Fruit fly (Drosophila melanogaster) whole organism, prepupa: Measurements from ENCODE around the gene CG14963.

ENCODE experiments used
- Blimp-1 ChIP-seq: fragments of 200-800 bp; sonication (Bioruptor generic); optimal IDR thresholded peaks from 3 replicates; lab custom pipeline; 2017; ENCODE audit warnings: missing biosample characterization, missing genetic modification characterization, mild to moderate bottlenecking, moderate library complexity, missing genetic modification reagents
- CG10631 ChIP-seq: fragments of 200-800 bp; sonication (Bioruptor generic); optimal IDR thresholded peaks from 2 replicates; lab custom pipeline; 2016; ENCODE audit warnings: missing biosample characterization, missing genetic modification characterization
- CG11294 ChIP-seq: fragments of 200-800 bp; sonication (Bioruptor generic); IDR thresholded peaks from 2 replicates; pipeline ENCODE4 v1.3.6; 2022; ENCODE audit warnings: missing biosample characterization, missing genetic modification characterization
- CG15336 ChIP-seq: fragments of 200-800 bp; sonication (Bioruptor generic); IDR thresholded peaks from 2 replicates; pipeline ENCODE4 v1.3.6; 2022; ENCODE audit warnings: missing biosample characterization, missing genetic modification characterization
- CG16779 ChIP-seq: fragments of 200-800 bp; sonication (Bioruptor generic); optimal IDR thresholded peaks from 3 replicates; lab custom pipeline; 2017; ENCODE audit warnings: missing biosample characterization, mild to moderate bottlenecking, missing genetic modification characterization
- CG3032 ChIP-seq: fragments of 200-800 bp; optimal IDR thresholded peaks from 2 replicates; lab custom pipeline; 2019; ENCODE audit warnings: missing biosample characterization, mild to moderate bottlenecking, missing genetic modification characterization, moderate library complexity
- CG31627 ChIP-seq: fragments of 200-800 bp; sonication (Bioruptor generic); optimal IDR thresholded peaks from 3 replicates; lab custom pipeline; 2016; ENCODE audit warnings: missing biosample characterization, missing genetic modification characterization
- CG34406 ChIP-seq: fragments of 200-800 bp; sonication (Bioruptor generic); optimal IDR thresholded peaks from 3 replicates; lab custom pipeline; 2016; ENCODE audit warnings: missing biosample characterization, missing genetic modification characterization
- CG3919 ChIP-seq: fragments of 200-800 bp; sonication (Bioruptor generic); optimal IDR thresholded peaks from 3 replicates; lab custom pipeline; 2016; ENCODE audit warnings: missing biosample characterization, missing genetic modification characterization
- CG4318 ChIP-seq: fragments of 200-800 bp; sonication (Bioruptor generic); optimal IDR thresholded peaks from 3 replicates; lab custom pipeline; 2017; ENCODE audit warnings: missing biosample characterization, mild to moderate bottlenecking, missing genetic modification characterization
- CG6276 ChIP-seq: fragments of 200-800 bp; sonication (Bioruptor generic); optimal IDR thresholded peaks from 2 replicates; lab custom pipeline; 2017; ENCODE audit warnings: missing biosample characterization, mild to moderate bottlenecking, missing genetic modification characterization
- CG6792 ChIP-seq: fragments of 200-800 bp; sonication (Bioruptor generic); optimal IDR thresholded peaks from 3 replicates; lab custom pipeline; 2016; ENCODE audit warnings: missing biosample characterization, missing genetic modification characterization
- CG6808 ChIP-seq: fragments of 200-800 bp; sonication (Bioruptor generic); optimal IDR thresholded peaks from 3 replicates; lab custom pipeline; 2017; ENCODE audit warnings: missing biosample characterization, missing genetic modification characterization, mild to moderate bottlenecking, moderate library complexity, missing genetic modification reagents
- CG7368 ChIP-seq: fragments of 200-800 bp; sonication (Bioruptor generic); optimal IDR thresholded peaks from 3 replicates; lab custom pipeline; 2016; ENCODE audit warnings: missing biosample characterization, missing genetic modification characterization
- CG8119 ChIP-seq: fragments of 200-800 bp; sonication (Bioruptor generic); IDR thresholded peaks from 3 replicates; pipeline ENCODE4 v1.3.6; 2022; ENCODE audit warnings: missing biosample characterization, missing genetic modification characterization
- Eip93F ChIP-seq: fragments of 200-800 bp; sonication (Bioruptor generic); optimal IDR thresholded peaks from 2 replicates; lab custom pipeline; 2016; ENCODE audit warnings: missing biosample characterization, mild to moderate bottlenecking, missing genetic modification characterization
- Ets21C ChIP-seq: fragments of 200-800 bp; sonication (Bioruptor generic); optimal IDR thresholded peaks from 3 replicates; lab custom pipeline; 2016; ENCODE audit warnings: missing biosample characterization, missing genetic modification characterization
- Ets96B ChIP-seq: fragments of 200-800 bp; optimal IDR thresholded peaks from 2 replicates; lab custom pipeline; 2019; ENCODE audit warnings: missing biosample characterization, mild to moderate bottlenecking, missing genetic modification characterization, moderate library complexity
- Gug ChIP-seq: fragments of 200-800 bp; sonication (Bioruptor generic); IDR thresholded peaks from 2 replicates; pipeline ENCODE4 v1.3.6; 2022; ENCODE audit warnings: missing biosample characterization, missing genetic modification characterization
- Hr4 ChIP-seq: fragments of 200-800 bp; sonication (Bioruptor generic); optimal IDR thresholded peaks from 3 replicates; lab custom pipeline; 2016; ENCODE audit warnings: missing biosample characterization, missing genetic modification characterization
- Met ChIP-seq: fragments of 200-800 bp; sonication (Bioruptor generic); optimal IDR thresholded peaks from 3 replicates; lab custom pipeline; 2016; ENCODE audit warnings: missing biosample characterization, missing genetic modification characterization
- OdsH ChIP-seq: fragments of 200-800 bp; sonication (Bioruptor generic); optimal IDR thresholded peaks from 3 replicates; lab custom pipeline; 2016; ENCODE audit warnings: missing biosample characterization, missing genetic modification characterization
- Sox14 ChIP-seq: fragments of 200-800 bp; sonication (Bioruptor generic); optimal IDR thresholded peaks from 3 replicates; lab custom pipeline; 2016; ENCODE audit warnings: missing biosample characterization, missing genetic modification characterization
- Sox15 ChIP-seq: fragments of 200-800 bp; sonication (Bioruptor generic); optimal IDR thresholded peaks from 3 replicates; lab custom pipeline; 2016; ENCODE audit warnings: missing biosample characterization, missing genetic modification characterization
- achi ChIP-seq: fragments of 200-800 bp; sonication (Bioruptor generic); optimal IDR thresholded peaks from 3 replicates; lab custom pipeline; 2016; ENCODE audit warnings: missing biosample characterization, missing genetic modification characterization
- cyc ChIP-seq: fragments of 200-800 bp; sonication (Bioruptor generic); optimal IDR thresholded peaks from 3 replicates; lab custom pipeline; 2016; ENCODE audit warnings: missing biosample characterization, missing genetic modification characterization
- dsx ChIP-seq: fragments of 200-800 bp; optimal IDR thresholded peaks from 3 replicates; lab custom pipeline; 2019; ENCODE audit warnings: missing biosample characterization, mild to moderate bottlenecking, missing genetic modification characterization, moderate library complexity; ENCODE audit not compliant: poor library complexity, severe bottlenecking
- esn ChIP-seq: fragments of 200-800 bp; sonication (Bioruptor generic); optimal IDR thresholded peaks from 2 replicates; lab custom pipeline; 2016; ENCODE audit warnings: missing biosample characterization, mild to moderate bottlenecking, missing genetic modification characterization, moderate library complexity
- fkh ChIP-seq: fragments of 200-800 bp; sonication (Bioruptor generic); optimal IDR thresholded peaks from 3 replicates; lab custom pipeline; 2017; ENCODE audit warnings: missing biosample characterization, mild to moderate bottlenecking, missing genetic modification characterization, moderate library complexity
- salr ChIP-seq, 2 experiments: fragments of 200-800 bp; sonication (Bioruptor generic); optimal IDR thresholded peaks; 3 replicates each; lab custom pipeline; 2016 to 2018; ENCODE audit warnings: missing biosample characterization in 2 of 2, missing genetic modification characterization in 2 of 2, mild to moderate bottlenecking in 1 of 2
- ss ChIP-seq, 2 experiments: fragments of 200-800 bp; sonication (Bioruptor generic); optimal IDR thresholded peaks; 2 replicates in 1 of 2; 3 replicates in 1 of 2; lab custom pipeline; 2017 to 2018; ENCODE audit warnings: mild to moderate bottlenecking in 2 of 2, missing biosample characterization in 2 of 2, missing genetic modification characterization in 2 of 2, moderate library complexity in 1 of 2
- svp ChIP-seq: fragments of 200-800 bp; sonication (Bioruptor generic); peaks from one replicate; lab custom pipeline; 2016; ENCODE audit warnings: missing biosample characterization, missing genetic modification characterization
- vri ChIP-seq: fragments of 200-800 bp; sonication (Bioruptor generic); optimal IDR thresholded peaks from 3 replicates; lab custom pipeline; 2016; ENCODE audit warnings: missing biosample characterization, mild to moderate bottlenecking, missing genetic modification characterization

CG14963 gene

DNA sequence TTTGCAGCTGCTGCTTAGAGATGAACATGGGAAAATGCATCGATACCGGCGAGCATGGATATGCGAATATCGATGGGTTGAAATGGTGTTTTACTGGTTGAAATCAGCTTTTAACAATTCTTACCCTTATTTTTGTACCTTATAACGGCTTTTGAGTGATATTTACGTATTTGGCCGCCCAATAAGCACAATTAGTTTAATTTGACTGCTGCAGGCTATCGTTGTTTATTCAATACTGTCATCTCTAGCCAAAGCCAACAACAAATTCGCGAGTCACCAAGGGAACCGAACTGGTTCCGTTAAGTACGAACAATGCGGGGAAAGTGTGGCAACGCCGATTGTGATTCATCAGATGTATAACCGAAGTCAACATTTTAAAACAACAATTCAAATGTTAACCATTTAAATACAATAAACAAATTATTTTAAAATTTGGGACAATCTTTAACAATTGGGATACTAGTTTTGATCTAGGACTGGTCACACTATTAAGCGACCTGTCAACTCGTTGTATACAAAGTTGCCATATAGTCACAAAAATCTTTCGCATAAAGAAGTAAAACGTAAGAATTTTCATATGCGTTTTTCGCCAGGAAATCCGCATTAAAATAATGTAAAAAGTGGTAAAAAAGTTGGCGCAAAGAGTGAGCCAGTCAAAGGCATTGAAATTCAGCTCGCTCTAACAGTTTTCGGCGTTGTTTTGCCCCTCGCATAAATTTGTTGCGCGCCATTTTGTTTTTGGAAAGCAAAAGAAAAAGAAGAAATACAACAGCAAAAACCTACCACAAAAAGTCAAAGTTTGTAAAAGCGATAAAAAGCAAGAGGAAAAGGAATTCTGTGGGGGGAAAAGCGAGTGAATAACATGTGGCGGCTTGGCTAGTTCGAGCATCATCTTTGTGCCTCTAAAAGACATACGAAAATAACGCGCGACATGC, 24.0 kb downstream of the CG14963 start, which contains the start of the genes Usp5 and BtbVII (continued):
- no peak for TF ChIP-seq CG7368 (GFP tag; lab: Kevin White, UChicago)
- no peak for TF ChIP-seq CG10631 (GFP tag; lab: Kevin White, UChicago)
- peak in 1 of 2 experiments; percentile 66 for TF ChIP-seq ss (GFP tag; optimal IDR thresholded peaks at IDR 0.05; lab: Kevin White, UChicago)
- peak; percentile 53 for TF ChIP-seq Gug (GFP tag; lab: Robert Waterston, UW)
- peak; percentile 81 for TF ChIP-seq svp (GFP tag; lab: Kevin White, UChicago)
- TF ChIP-seq cyc (GFP tag; lab: Kevin White, UChicago), result peak; percentile 31
- TF ChIP-seq CG3919 (GFP tag; lab: Kevin White, UChicago), result peak; percentile 43
- TF ChIP-seq CG6276 (GFP tag; lab: Kevin White, UChicago), result no peak
- no peak for TF ChIP-seq CG4318 (GFP tag; lab: Kevin White, UChicago)
- peak; percentile 17 for TF ChIP-seq CG16779 (tag; lab: Kevin White, UChicago)
- peak; percentile 55 for TF ChIP-seq CG34406 (GFP tag; lab: Kevin White, UChicago)
- TF ChIP-seq Sox15 (GFP tag; lab: Kevin White, UChicago), result peak; percentile 6
- TF ChIP-seq Eip93F (GFP tag; lab: Kevin White, UChicago), result no peak
- TF ChIP-seq CG31627, result peak; percentile 72
- TF ChIP-seq Ets21C (GFP tag; lab: Kevin White, UChicago), result peak; percentile 60
- TF ChIP-seq CG6792 (GFP tag; lab: Kevin White, UChicago), result peak; percentile 48
- TF ChIP-seq Sox14 (GFP tag; lab: Kevin White, UChicago), result peak; percentile 60
- peak; percentile 94 for TF ChIP-seq fkh (GFP tag; lab: Kevin White, UChicago)
- peak; percentile 55 for TF ChIP-seq CG6808
- TF ChIP-seq CG15336 (GFP tag; lab: Robert Waterston, UW), result 0 out of 2 replicates have a peak, but pooled peaks have one; percentile 14
- peak; percentile 19 for TF ChIP-seq vri (GFP tag; lab: Kevin White, UChicago)
- peak; percentile 52 for TF ChIP-seq achi (GFP tag; lab: Kevin White, UChicago)
- TF ChIP-seq, all 60 proteins: peak for 35

DNA sequence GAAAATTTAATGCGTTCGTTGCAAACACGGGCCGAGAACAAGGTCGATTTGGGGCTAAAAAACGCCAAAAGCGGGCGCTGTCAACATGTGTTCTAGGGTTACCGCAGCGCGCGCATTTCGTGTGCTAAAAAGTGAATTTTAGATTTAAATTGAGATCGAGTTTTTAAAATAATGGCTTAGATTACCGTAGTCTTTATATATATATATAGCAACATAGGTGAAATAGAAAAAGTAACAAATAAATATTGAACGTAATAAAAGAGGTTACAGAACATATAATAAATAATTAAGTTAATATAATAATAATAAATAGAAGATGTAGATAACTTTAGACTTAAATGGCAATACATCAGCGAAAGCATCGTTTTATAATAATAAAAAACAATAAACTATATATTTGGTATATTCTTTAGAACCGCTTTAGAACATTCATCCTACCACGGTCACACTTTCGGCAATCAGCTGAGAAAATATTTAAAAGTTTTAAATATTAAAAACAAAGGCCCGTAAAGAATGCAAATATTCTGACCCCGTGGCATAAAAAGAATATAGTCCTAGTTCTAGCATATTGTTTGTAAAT, 28.9 kb downstream of the CG14963 start, which contains the start of the genes CG11537 and Alg2:
Gene CG11537 (minus strand): TSS at position 75 of the 580 bp plus-strand sequence.
Gene Alg2 (plus strand): TSS at position 426 of the 580 bp plus-strand sequence.
- TF ChIP-seq esn (GFP tag; lab: Kevin White, UChicago), result peak; percentile 24
- TF ChIP-seq CG8119 (GFP tag; lab: Robert Waterston, UW), result no peak
- TF ChIP-seq OdsH (GFP tag; lab: Kevin White, UChicago), result peak; percentile 34
- no peak for TF ChIP-seq Ets21C (GFP tag; lab: Kevin White, UChicago)
- peak in 1 of 2 experiments; percentile 7 for TF ChIP-seq salr (GFP tag; optimal IDR thresholded peaks at IDR 0.05; lab: Kevin White, UChicago)
- TF ChIP-seq CG15336 (GFP tag; lab: Robert Waterston, UW), result no peak
- TF ChIP-seq CG3919 (GFP tag; lab: Kevin White, UChicago), result peak; percentile 31
- TF ChIP-seq achi (GFP tag; lab: Kevin White, UChicago), result peak; percentile 88
- no peak for TF ChIP-seq Hr4 (GFP tag; lab: Kevin White, UChicago)
- no peak for TF ChIP-seq Met (GFP tag; lab: Kevin White, UChicago)
- TF ChIP-seq ss (GFP tag; optimal IDR thresholded peaks at IDR 0.05; lab: Kevin White, UChicago), result peak in 1 of 2 experiments; percentile 12
- peak; percentile 36 for TF ChIP-seq CG3032 (tag; lab: Kevin White, UChicago)
- TF ChIP-seq svp (GFP tag; lab: Kevin White, UChicago), result peak; percentile 64
- no peak for TF ChIP-seq dsx (GFP tag; lab: Kevin White, UChicago)
- no peak for TF ChIP-seq Blimp-1 (GFP tag; lab: Kevin White, UChicago)
- TF ChIP-seq CG34406 (GFP tag; lab: Kevin White, UChicago), result peak; percentile 10
- peak; percentile 40 for TF ChIP-seq Sox14 (GFP tag; lab: Kevin White, UChicago)
- peak; percentile 15 for TF ChIP-seq CG31627
- TF ChIP-seq Sox15 (GFP tag; lab: Kevin White, UChicago), result no peak
- TF ChIP-seq vri (GFP tag; lab: Kevin White, UChicago), result peak; percentile 16
- no peak for TF ChIP-seq CG11294 (GFP tag; lab: Robert Waterston, UW)
- TF ChIP-seq CG6792 (GFP tag; lab: Kevin White, UChicago), result peak; percentile 11
- TF ChIP-seq Ets96B (tag; lab: Kevin White, UChicago), result peak; percentile 10
- TF ChIP-seq, all 60 proteins: peak for 14
